Fruit fly (Drosophila melanogaster) whole organism, wandering third instar larva: ENCODE results near the gene CG34034.

Experiments
- Mio ChIP-seq: sonication (Bioruptor generic); optimal IDR thresholded peaks from 2 replicates; lab custom pipeline; 2016; ENCODE audit warnings: missing biosample characterization, missing genetic modification characterization
- Rel ChIP-seq, 2 experiments: fragments of 200-800 bp; sonication (Bioruptor generic) in 1 of 2; optimal IDR thresholded peaks; 2 replicates in 1 of 2; 3 replicates in 1 of 2; lab custom pipeline; 2016 to 2019; ENCODE audit warnings: mild to moderate bottlenecking in 2 of 2, missing biosample characterization in 2 of 2, missing genetic modification characterization in 2 of 2, moderate library complexity in 1 of 2
- Sp1 ChIP-seq: fragments of 200-800 bp; sonication (Bioruptor generic); optimal IDR thresholded peaks from 3 replicates; lab custom pipeline; 2019; ENCODE audit warnings: missing biosample characterization, mild to moderate bottlenecking, missing genetic modification characterization, moderate library complexity
- br ChIP-seq: fragments of 200-800 bp; sonication (Bioruptor generic); optimal IDR thresholded peaks from 2 replicates; lab custom pipeline; 2016; ENCODE audit warnings: missing biosample characterization, missing genetic modification characterization
- jim ChIP-seq: fragments of 175-275, 200-325 bp; sonication (Bioruptor generic); optimal IDR thresholded peaks from 2 replicates; lab custom pipeline; 2016; ENCODE audit warnings: missing biosample characterization, mild to moderate bottlenecking, missing genetic modification characterization
- lola ChIP-seq: fragments of >200 bp; optimal IDR thresholded peaks from 2 replicates; lab custom pipeline; 2017; ENCODE audit warnings: missing biosample characterization, missing genetic modification characterization
- pan ChIP-seq: fragments of >200 bp; optimal IDR thresholded peaks from 2 replicates; lab custom pipeline; 2017
- sv ChIP-seq: fragments of 200-800 bp; sonication (Bioruptor generic); optimal IDR thresholded peaks from 3 replicates; lab custom pipeline; 2016; ENCODE audit warnings: missing biosample characterization, missing genetic modification characterization
- usp ChIP-seq: fragments of >200 bp; optimal IDR thresholded peaks from 2 replicates; lab custom pipeline; 2017; ENCODE audit warnings: missing biosample characterization, missing genetic modification characterization

- TF ChIP-seq Sp1 (GFP tag; lab: Kevin White, UChicago) = no peak
- no peak for TF ChIP-seq pan (lab: Kevin White, UChicago)
- TF ChIP-seq br (GFP tag; lab: Kevin White, UChicago) = no peak
- TF ChIP-seq lola (GFP tag; lab: Kevin White, UChicago) = no peak
- TF ChIP-seq jim (GFP tag; lab: Kevin White, UChicago) = no peak
- no peak for TF ChIP-seq Rel (GFP tag; optimal IDR thresholded peaks at IDR 0.05; lab: Kevin White, UChicago)
- no peak for TF ChIP-seq Rel (tag; optimal IDR thresholded peaks at IDR 0.05; lab: Kevin White, UChicago)
- no peak for TF ChIP-seq Mio
- no peak for TF ChIP-seq usp (GFP tag; lab: Kevin White, UChicago)
- no peak for TF ChIP-seq sv (GFP tag; lab: Kevin White, UChicago)
These were observed 10.3 kb upstream of the CG34034 start, which contains the start of gene CG31233 for dm6 chr3R:21748954-21749920.
